Worm (Caenorhabditis elegans): ENCODE measurements around the gene R04B3.3.

The R04B3.3 gene

ce11 chrX:2459793-2460192, 16.0 kb downstream of the R04B3.3 start, which contains the start of gene fox-1:
fox-1 (minus strand) TSS chrX:2459893.
- TF ChIP-seq pha-4 (tag; optimal IDR thresholded peaks at IDR 0.05) (no peak), pha-2 (tag; optimal IDR thresholded peaks at IDR 0.05) (peak; percentile 21), tbx-2 (tag; optimal IDR thresholded peaks at IDR 0.05) (peak; percentile 2)

- TF ChIP-seq ceh-19 (GFP tag; optimal IDR thresholded peaks at IDR 0.05) (no peak), unc-42 (tag; optimal IDR thresholded peaks at IDR 0.05) (no peak), fkh-10 (GFP tag; optimal IDR thresholded peaks at IDR 0.05) (no peak), hlh-13 (GFP tag; optimal IDR thresholded peaks at IDR 0.05) (no peak), ceh-14 (tag; optimal IDR thresholded peaks at IDR 0.05) (no peak), C08G9.2 (tag; optimal IDR thresholded peaks at IDR 0.05) (no peak), pha-4 (tag; optimal IDR thresholded peaks at IDR 0.05) (no peak)
These were observed 18.3 kb downstream of the R04B3.3 start for ce11 chrX:2457461-2457860.

ce11 chrX:2456141-2456540, 19.6 kb downstream of the R04B3.3 start:
- TF ChIP-seq hlh-8 (tag; optimal IDR thresholded peaks at IDR 0.05) (no peak), unc-42 (tag; optimal IDR thresholded peaks at IDR 0.05) (peak; percentile 65), pag-3 (tag; optimal IDR thresholded peaks at IDR 0.05; ENCODE audit: borderline replicate concordance) (peak; percentile 10), elt-4 (tag; optimal IDR thresholded peaks at IDR 0.05) (no peak), ztf-16 (tag; optimal IDR thresholded peaks at IDR 0.05) (no peak)

ce11 chrX:2454914-2455313, 20.9 kb downstream of the R04B3.3 start:
- TF ChIP-seq ceh-31 (tag; optimal IDR thresholded peaks at IDR 0.05) = peak; percentile 50
- TF ChIP-seq unc-42 (tag; optimal IDR thresholded peaks at IDR 0.05) = peak; percentile 67
- TF ChIP-seq npax-4 (tag; optimal IDR thresholded peaks at IDR 0.05) = no peak
- no peak for TF ChIP-seq sdc-2 (tag; optimal IDR thresholded peaks at IDR 0.05)

- TF ChIP-seq elt-2 (tag; optimal IDR thresholded peaks at IDR 0.05) (peak; percentile 2), ttx-3 (tag; optimal IDR thresholded peaks at IDR 0.05) (no peak), ceh-31 (tag; optimal IDR thresholded peaks at IDR 0.05) (peak; percentile 39), tbx-2 (tag; optimal IDR thresholded peaks at IDR 0.05) (peak; percentile 12), hlh-30 (tag; optimal IDR thresholded peaks at IDR 0.05; ENCODE audit: insufficient read depth) (peak; percentile 6), sdc-2 (tag; optimal IDR thresholded peaks at IDR 0.05) (no peak)
These were observed 23.1 kb downstream of the R04B3.3 start for ce11 chrX:2452716-2453115.

- peak; percentile 20 for TF ChIP-seq rnt-1 (tag; optimal IDR thresholded peaks at IDR 0.05)
- no peak for TF ChIP-seq pag-3 (tag; optimal IDR thresholded peaks at IDR 0.05; ENCODE audit: borderline replicate concordance)
- peak; percentile 49 for TF ChIP-seq unc-55 (GFP tag; optimal IDR thresholded peaks at IDR 0.05)
These were observed 23.5 kb downstream of the R04B3.3 start for ce11 chrX:2452297-2452696.

ce11 chrX:2450994-2451393, 24.8 kb downstream of the R04B3.3 start:
- TF ChIP-seq ceh-6 (GFP tag; optimal IDR thresholded peaks at IDR 0.05) = peak; percentile 12
- TF ChIP-seq unc-42 (tag; optimal IDR thresholded peaks at IDR 0.05) = peak; percentile 83
- TF ChIP-seq lin-11 (tag; optimal IDR thresholded peaks at IDR 0.05) = no peak

ce11 chrX:2447214-2447613, 28.6 kb downstream of the R04B3.3 start:
- TF ChIP-seq Y22D7AL.16 (tag; optimal IDR thresholded peaks at IDR 0.05) = no peak
- TF ChIP-seq K09A11.1 (tag; optimal IDR thresholded peaks at IDR 0.05; ENCODE audit: insufficient read depth) = no peak
- no peak for TF ChIP-seq nhr-232 (tag; optimal IDR thresholded peaks at IDR 0.05)
- no peak for TF ChIP-seq gmeb-2 (tag; optimal IDR thresholded peaks at IDR 0.05)
- TF ChIP-seq mec-3 (tag; optimal IDR thresholded peaks at IDR 0.05; ENCODE audit: borderline replicate concordance) = no peak
- TF ChIP-seq fkh-6 (tag; optimal IDR thresholded peaks at IDR 0.05) = no peak
- TF ChIP-seq madf-2 (tag; optimal IDR thresholded peaks at IDR 0.05) = no peak
- no peak for TF ChIP-seq lim-6 (tag; optimal IDR thresholded peaks at IDR 0.05)
- TF ChIP-seq sox-2 (GFP tag; IDR thresholded peaks at IDR 0.05) = no peak
- TF ChIP-seq ceh-24 (tag; optimal IDR thresholded peaks at IDR 0.05) = no peak
- no peak for TF ChIP-seq T23F11.4 (GFP tag; optimal IDR thresholded peaks at IDR 0.05)
- no peak for TF ChIP-seq ahr-1 (tag; optimal IDR thresholded peaks at IDR 0.05)
- no peak for TF ChIP-seq che-1 (tag; optimal IDR thresholded peaks at IDR 0.05)
- TF ChIP-seq pag-3 (tag; optimal IDR thresholded peaks at IDR 0.05; ENCODE audit: borderline replicate concordance) = no peak
- no peak for TF ChIP-seq unc-3 (GFP tag; conservative IDR thresholded peaks at IDR 0.05)
- no peak for TF ChIP-seq unc-3 (tag; optimal IDR thresholded peaks at IDR 0.05)
- no peak for TF ChIP-seq ztf-16 (tag; optimal IDR thresholded peaks at IDR 0.05)

All from whole organism, late embryonic.